Worm (Caenorhabditis elegans) whole organism, L4/young adult: ENCODE measurements around the gene sri-1.

Experiments used
- W03F9.2 ChIP-seq: fragments of 150-350 bp; optimal IDR thresholded peaks from 2 replicates; lab custom pipeline; 2014; ENCODE audit warnings: missing biosample characterization, missing genetic modification characterization
- dao-5 ChIP-seq: sonication (generic microtip); optimal IDR thresholded peaks from 2 replicates; lab custom pipeline; 2016; ENCODE audit warnings: missing genotype, missing genetic modification characterization, moderate library complexity, missing compliant biosample characterization
- him-1 ChIP-seq: sonication (generic microtip); optimal IDR thresholded peaks from 2 replicates; lab custom pipeline; 2016; ENCODE audit warnings: missing genotype, missing genetic modification reagents, missing genetic modification characterization, missing compliant biosample characterization

DNA sequence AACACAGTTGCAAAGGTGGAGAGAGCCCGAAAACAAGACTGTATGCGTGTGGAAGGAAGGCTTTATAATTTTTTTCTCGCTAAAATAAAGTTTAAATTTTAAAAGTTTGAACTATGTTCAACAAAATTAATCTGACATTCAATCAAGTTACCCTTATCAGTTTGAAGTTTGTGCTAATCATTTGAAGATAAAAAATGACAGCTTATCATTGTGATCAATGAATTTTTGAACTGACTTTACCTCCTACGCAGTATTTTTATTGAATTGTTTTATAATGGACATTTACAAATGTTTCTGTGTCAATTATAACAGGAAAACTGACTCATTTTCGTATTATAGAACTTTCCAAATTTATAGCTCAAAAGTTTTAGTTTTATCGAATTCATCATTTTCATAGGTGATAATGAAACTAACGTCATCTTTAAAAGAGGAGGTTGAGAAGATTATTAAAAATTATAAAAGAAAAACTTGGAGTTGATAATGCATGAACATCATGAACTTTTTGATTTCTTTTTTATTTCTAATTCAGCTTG, 10.9 kb upstream of the sri-1 start, which contains the start of gene oac-20:
- no peak for TF ChIP-seq dao-5 (tag; lab: Kevin White, UChicago)
- TF ChIP-seq him-1 (tag; lab: Kevin White, UChicago): no peak
- TF ChIP-seq W03F9.2 (tag; lab: Kevin White, UChicago): no peak
